Fruit fly (Drosophila melanogaster): ENCODE measurements around the gene Pex12.

Gene Pex12

DNA sequence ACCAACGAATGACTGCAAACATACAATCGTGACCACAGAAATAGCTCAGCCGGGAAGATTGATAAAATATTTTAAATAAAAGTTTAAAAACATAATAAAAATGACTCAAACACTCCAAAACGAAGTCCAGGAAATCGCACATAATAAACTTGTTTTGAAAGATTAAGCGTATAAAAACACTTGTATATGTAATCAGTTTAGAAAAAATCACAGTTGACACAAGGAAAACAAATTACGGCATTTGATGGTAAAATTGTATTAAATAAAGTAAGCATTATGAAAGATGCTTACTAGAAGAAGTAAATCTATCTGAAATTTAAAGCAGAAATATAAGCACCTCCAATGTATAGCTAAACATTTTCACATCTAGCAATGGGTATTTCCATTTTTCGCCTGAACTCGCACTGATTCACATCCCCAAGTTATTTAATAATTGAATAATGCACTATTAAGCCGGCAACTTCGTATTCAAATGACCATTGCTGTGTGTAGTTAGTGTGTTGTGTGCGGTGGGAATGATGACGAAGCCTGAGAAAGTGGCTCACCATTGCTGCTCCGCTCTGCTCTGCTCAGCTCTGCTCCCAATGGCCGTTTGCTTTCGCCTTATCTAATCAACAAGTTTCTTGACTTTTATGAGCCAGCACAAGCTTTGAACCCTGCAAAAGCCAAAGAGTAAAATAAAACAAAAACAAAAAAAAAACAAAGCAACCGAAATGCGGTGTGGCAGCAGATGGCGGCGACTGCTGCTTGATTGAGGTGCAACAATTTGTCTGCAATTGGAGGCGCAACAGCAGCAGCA is 31.6 kb downstream of the Pex12 start:
- TF ChIP-seq noc (tag; optimal IDR thresholded peaks at IDR 0.05), result peak; percentile 75

DNA sequence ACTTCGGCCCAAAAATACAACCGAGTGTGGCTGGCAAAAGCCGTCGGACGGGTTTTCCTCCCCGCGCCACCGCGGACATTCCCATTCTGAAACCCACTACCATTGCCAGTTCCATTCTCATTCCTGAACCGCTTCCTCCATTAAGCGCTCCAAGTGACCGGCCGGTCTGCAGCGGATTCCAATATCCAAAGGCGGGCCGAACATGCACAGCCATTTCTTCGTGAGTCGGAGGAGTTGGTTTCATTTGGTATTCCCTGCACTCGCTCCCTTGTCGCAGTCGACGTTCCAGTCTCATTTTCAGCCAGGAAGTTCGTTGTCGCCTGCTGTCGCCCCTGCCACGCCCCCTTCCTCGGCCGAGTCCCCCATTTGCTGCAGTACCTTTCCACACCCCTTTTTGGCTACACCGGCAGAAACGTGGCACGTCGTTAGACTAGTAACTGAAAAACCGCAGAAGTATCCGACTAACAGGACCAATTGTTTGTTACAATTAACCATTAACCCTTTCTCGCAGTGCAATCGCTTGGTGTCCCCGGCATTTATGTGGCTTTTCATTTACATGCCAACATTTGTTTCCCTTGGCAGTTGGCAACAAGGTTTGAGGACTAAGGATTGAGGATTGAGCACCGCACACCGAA is 32.3 kb downstream of the Pex12 start:
- no peak for TF ChIP-seq noc (tag; optimal IDR thresholded peaks at IDR 0.05)

DNA sequence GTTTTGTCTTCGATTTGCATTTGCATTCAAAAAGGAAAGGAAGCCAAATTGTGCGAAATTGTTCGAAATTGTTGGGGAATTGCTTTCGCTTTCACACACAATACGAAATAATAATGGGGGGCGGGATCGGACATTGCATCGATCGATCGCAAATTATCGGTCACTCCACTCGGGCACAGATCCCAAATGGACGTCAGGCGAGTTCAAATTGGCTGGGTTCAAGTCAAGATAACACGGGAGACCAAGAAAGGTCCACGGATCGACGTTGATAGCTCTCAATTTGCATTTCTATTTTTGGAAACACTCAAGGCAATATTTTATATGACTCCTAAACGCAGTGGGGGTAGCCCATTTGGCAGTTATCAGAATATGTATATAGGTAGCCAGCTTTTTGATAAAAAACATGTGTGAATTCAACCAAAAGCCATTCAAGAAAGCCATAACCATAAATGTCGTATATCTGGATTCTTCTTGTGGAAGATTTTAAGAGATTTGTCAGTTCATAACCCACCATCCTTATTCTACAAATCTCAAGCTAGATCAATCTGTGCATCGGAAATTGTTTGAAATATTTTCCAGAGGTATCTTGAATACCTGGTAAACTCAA is 33.4 kb downstream of the Pex12 start:
- TF ChIP-seq noc (tag; optimal IDR thresholded peaks at IDR 0.05), result no peak

dm6 chr2L:849787-850512 is 34.2 kb downstream of the Pex12 start:
- TF ChIP-seq noc (tag; optimal IDR thresholded peaks at IDR 0.05), result no peak

dm6 chr2L:850727-851257 is 35.0 kb downstream of the Pex12 start, which contains the start of gene drongo:
Gene drongo (minus strand): TSS chr2L:851071.
- peak; percentile 36 for TF ChIP-seq noc (tag; optimal IDR thresholded peaks at IDR 0.05)

DNA sequence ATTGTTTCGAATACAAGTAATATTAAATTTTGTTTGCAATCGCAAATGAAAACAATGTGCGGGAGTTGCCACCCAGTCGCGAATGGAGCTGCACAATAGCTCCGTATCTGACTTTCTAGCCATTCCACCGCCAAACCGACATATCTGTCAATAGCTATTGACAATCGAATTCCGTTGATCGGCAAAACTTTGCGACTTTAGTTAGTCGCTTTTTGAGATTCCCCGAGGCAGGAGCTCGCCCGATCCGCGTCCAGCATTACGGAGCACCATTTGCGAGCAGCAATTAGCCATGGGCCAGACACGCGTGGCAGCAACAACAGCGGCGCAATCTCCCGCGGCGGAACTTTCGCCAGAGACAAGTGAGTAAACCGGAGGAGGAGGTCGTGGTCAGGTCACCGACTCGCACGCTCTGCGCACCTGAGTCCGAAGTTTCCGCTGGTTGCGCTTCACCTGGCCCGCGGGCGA is 36.9 kb downstream of the Pex12 start, which contains the start of the genes CG4291 and kraken:
CG4291 (minus strand) TSS at position 84 of the 465 bp plus-strand sequence.
kraken (plus strand) TSS at position 122 of the 465 bp plus-strand sequence.
- TF ChIP-seq noc (tag; optimal IDR thresholded peaks at IDR 0.05), result peak; percentile 59

DNA sequence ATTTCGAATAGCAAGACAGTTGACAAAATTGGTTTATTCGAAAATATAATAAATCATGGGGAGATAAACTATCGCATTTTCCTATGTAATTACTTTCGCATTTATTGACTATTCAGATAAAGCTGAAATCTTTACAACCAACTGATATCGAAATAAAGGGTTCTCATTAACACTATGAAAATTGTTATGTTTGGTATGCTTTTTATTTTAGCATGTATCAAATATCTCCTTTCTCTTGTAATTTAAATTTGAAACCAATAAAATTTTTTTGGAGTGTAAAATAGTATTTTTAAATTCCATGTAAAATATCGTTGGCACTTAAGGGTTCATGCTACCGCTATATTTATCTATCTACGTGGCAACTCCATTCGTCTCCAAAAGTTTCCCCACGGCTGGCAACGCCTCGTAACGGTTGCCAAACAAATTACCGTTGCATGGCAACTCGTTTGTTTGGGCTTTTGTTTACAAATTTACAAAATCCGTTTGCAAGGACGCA is 39.3 kb downstream of the Pex12 start, which contains the start of gene CG13949:
CG13949 (plus strand) TSS at position 286 of the 496 bp plus-strand sequence.
- TF ChIP-seq noc (tag; optimal IDR thresholded peaks at IDR 0.05), result peak; percentile 17

dm6 chr2L:856001-856400 is 40.2 kb downstream of the Pex12 start:
- no peak for TF ChIP-seq noc (tag; optimal IDR thresholded peaks at IDR 0.05)

DNA sequence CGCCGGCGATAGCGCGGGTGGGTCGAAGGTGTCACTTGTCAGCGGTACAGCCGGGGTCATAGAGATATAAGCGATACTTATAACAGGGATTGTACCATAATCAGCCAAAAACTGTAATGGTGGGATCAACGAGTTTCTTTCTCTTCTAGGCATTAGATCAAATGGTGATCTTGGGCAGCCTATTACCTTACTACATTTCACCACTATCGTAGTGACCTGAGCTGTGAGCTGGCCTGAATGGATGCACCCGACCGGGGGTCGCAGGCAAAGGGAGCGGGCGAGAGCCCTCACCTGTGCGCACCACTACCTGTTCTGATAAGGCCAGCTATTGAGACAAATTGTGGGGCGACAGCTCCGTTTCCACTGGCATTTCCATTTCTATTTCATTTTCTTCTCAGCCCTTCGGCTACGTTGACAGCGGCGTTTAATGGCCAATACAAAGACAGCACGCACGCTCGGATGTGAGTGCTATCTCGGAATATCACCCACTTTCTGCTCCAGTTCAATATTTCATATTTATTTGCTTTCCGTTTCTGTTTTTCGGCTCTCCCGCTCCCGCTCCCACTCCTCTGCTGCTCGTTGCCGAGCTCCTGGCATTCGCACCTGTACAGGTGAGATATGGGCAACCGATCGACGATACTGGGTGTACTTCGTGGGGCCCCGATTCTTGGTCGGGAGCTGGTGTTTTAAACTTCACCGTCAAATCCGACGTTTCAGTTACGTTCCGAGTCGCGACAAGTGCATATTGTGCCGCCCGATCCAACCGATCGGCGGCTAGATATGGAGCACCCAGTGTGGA is 41.1 kb downstream of the Pex12 start:
- peak; percentile 42 for TF ChIP-seq noc (tag; optimal IDR thresholded peaks at IDR 0.05)

dm6 chr2L:857897-858517 is 42.2 kb downstream of the Pex12 start:
- TF ChIP-seq noc (tag; optimal IDR thresholded peaks at IDR 0.05), result peak; percentile 15

DNA sequence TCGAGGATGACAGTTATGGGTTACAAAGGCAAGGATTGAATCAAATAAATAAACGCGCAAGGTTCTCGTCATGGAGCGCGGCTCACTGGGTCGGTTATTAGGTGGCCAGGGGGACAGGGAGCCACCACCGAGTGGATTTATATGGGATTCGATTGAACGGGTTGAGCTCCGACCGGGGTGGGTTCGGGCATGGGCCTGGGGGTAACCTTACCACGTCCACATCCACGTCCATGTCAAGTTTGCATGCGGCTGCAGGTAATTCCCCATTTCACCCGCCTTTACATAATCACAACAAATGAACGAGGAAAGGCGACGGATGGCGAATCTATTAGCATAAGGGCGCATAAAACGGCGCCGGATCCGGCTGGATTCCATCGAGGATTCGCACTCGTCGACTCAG is 44.1 kb downstream of the Pex12 start, which contains the start of gene CG13950:
CG13950 (plus strand) TSS at position 301 of the 400 bp plus-strand sequence.
- TF ChIP-seq noc (tag; optimal IDR thresholded peaks at IDR 0.05), result no peak

DNA sequence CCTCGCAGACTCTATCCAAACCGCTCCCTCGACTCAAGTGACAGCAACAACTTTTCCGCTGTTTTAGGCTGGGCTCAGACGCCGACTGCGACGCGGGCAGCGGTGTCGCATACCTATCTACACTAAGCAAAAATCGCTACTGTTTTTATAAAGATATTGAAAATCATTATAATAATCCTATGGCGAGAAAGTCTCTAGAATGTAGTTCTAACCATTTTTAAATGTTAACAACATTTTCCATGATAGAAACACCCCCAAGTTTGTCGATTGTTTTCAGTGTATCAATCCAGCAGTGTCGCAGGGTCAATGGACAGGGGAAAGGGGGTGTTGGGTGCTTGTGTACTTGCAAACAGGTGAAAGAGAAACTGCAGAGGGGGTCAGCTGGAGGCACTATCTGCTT is 50.1 kb downstream of the Pex12 start:
- TF ChIP-seq noc (tag; optimal IDR thresholded peaks at IDR 0.05), result peak; percentile 96

DNA sequence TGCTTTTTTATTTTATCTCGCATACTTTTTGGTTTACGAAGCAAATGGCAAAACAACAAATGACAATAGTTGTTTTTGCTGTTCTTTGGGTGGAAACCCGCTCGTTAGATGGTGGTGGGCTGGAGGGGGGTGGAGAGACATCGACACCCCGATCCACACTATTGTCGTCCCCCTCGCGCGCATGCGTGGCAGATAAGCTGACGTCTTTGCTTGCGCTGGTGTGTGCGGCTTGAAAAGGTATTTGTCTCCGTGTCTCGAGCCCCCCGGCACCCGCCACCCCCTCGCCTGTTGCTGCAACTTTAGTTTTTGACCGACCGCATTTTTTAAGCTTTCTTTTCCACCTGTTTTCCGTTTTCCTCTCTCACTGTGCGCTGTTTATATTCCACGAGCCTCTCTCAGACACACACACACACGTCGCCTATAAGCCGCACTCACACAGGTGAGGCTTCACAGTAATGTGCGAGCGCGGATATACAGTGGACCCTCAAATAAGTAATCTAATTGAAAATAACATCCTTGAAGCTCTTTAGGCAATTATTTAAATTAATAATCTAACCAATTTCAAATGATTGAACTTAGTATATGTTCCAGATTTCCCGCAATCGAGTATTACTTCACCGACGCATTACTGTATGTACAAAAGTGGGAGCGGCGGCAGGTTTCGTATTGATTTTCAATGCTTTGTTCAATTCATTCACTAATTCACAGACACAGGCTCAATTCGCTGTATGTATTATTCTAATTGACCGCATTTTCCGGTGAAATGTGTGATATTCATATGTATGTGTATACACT is 51.4 kb downstream of the Pex12 start:
- TF ChIP-seq noc (tag; optimal IDR thresholded peaks at IDR 0.05), result peak; percentile 94

Measured in whole organism, larva.